Worm (Caenorhabditis elegans) whole organism, young adult: ENCODE measurements around the gene zmp-5.

Experiments used
- F33H1.4 ChIP-seq: fragments of 200-800 bp; sonication (Bioruptor generic); IDR thresholded peaks from 2 replicates; pipeline ENCODE4 v1.3.6; 2022; ENCODE audit warnings: missing genetic modification reagents, missing genetic modification characterization, missing compliant biosample characterization
- F49E8.2 ChIP-seq: sonication (generic microtip); optimal IDR thresholded peaks from 3 replicates; lab custom pipeline; 2017; ENCODE audit warnings: missing genetic modification characterization, mild to moderate bottlenecking, missing compliant biosample characterization, antibody characterized with exemption, moderate library complexity; ENCODE audit not compliant: insufficient read depth
- K11D2.4 ChIP-seq: fragments of 200-800 bp; sonication (Bioruptor generic); IDR thresholded peaks from 2 replicates; pipeline ENCODE4 v1.3.6; 2022; ENCODE audit warnings: missing genetic modification reagents, missing genetic modification characterization, missing compliant biosample characterization
- Y53G8AR.9 ChIP-seq: fragments of 200-800 bp; sonication (Bioruptor generic); conservative IDR thresholded peaks from 2 replicates; pipeline ENCODE4 v1.3.6; 2022; ENCODE audit warnings: missing genetic modification reagents, missing genetic modification characterization, missing compliant biosample characterization
- ZK185.1 ChIP-seq: sonication (generic microtip); optimal IDR thresholded peaks from 2 replicates; lab custom pipeline; 2016; ENCODE audit warnings: mild to moderate bottlenecking, missing genetic modification characterization, missing compliant biosample characterization; ENCODE audit not compliant: poor library complexity, severe bottlenecking
- akir-1 ChIP-seq: fragments of 200-800 bp; sonication (Bioruptor generic); optimal IDR thresholded peaks from 2 replicates; lab custom pipeline; 2018; ENCODE audit warnings: mild to moderate bottlenecking, missing genetic modification characterization, moderate library complexity, missing compliant biosample characterization
- ama-1 ChIP-seq, 3 experiments: fragments of 150-350 bp in 1 of 3; sonication (generic microtip) in 2 of 3; optimal IDR thresholded peaks; 2 replicates each; lab custom pipeline; 2014 to 2018; ENCODE audit warnings: missing biosample characterization in 2 of 3, missing genetic modification characterization in 2 of 3, missing genetic modification reagents in 2 of 3
- atf-7 ChIP-seq: sonication (generic microtip); optimal IDR thresholded peaks from 2 replicates; lab custom pipeline; 2017; ENCODE audit warnings: mild to moderate bottlenecking, missing genetic modification characterization, missing compliant biosample characterization
- ceh-79 ChIP-seq: sonication (generic microtip); optimal IDR thresholded peaks from 2 replicates; lab custom pipeline; 2017; ENCODE audit warnings: mild to moderate bottlenecking, missing genetic modification characterization, missing compliant biosample characterization
- ets-4 ChIP-seq: fragments of 200-800 bp; sonication (Bioruptor generic); optimal IDR thresholded peaks from 2 replicates; lab custom pipeline; 2018; ENCODE audit warnings: mild to moderate bottlenecking, missing genetic modification characterization, missing compliant biosample characterization
- hmg-1.2 ChIP-seq: fragments of 200-800 bp; sonication (Bioruptor generic); IDR thresholded peaks from 2 replicates; pipeline ENCODE4 v1.3.6; 2022; ENCODE audit warnings: missing genetic modification reagents, missing genetic modification characterization, missing compliant biosample characterization
- hrde-1 ChIP-seq: sonication (generic microtip); optimal IDR thresholded peaks from 2 replicates; lab custom pipeline; 2016; ENCODE audit warnings: missing genetic modification characterization, mild to moderate bottlenecking, missing compliant biosample characterization, moderate library complexity, missing genotype, missing genetic modification reagents, borderline replicate concordance
- hsf-1 ChIP-seq: fragments of 200-800 bp; sonication (Bioruptor generic); IDR thresholded peaks from 2 replicates; pipeline ENCODE4 v1.3.6; 2022; ENCODE audit warnings: missing genetic modification reagents, missing genetic modification characterization, missing compliant biosample characterization
- let-526 ChIP-seq: fragments of 200-800 bp; sonication (Bioruptor generic); IDR thresholded peaks from 2 replicates; pipeline ENCODE4 v1.3.6; 2022; ENCODE audit warnings: missing genetic modification reagents, missing genetic modification characterization, missing compliant biosample characterization
- lin-26 ChIP-seq: fragments of 200-800 bp; sonication (Bioruptor generic); IDR thresholded peaks from 2 replicates; pipeline ENCODE4 v1.3.6; 2022; ENCODE audit warnings: missing genetic modification reagents, missing genetic modification characterization, missing compliant biosample characterization
- lin-35 ChIP-seq, 3 experiments: fragments of 150-350 bp in 2 of 3; sonication (generic microtip) in 1 of 3; optimal IDR thresholded peaks; 2 replicates each; lab custom pipeline; 2014 to 2018; ENCODE audit warnings: missing biosample characterization in 3 of 3, missing genetic modification characterization in 3 of 3, missing genetic modification reagents in 3 of 3
- lin-54 ChIP-seq: fragments of 200-800 bp; sonication (Bioruptor generic); optimal IDR thresholded peaks from 2 replicates; lab custom pipeline; 2018; ENCODE audit warnings: mild to moderate bottlenecking, missing genetic modification characterization, missing compliant biosample characterization
- lsl-1 ChIP-seq: fragments of 200-800 bp; sonication (Bioruptor generic); optimal IDR thresholded peaks from 2 replicates; lab custom pipeline; 2018; ENCODE audit warnings: mild to moderate bottlenecking, missing genetic modification characterization, moderate library complexity, missing compliant biosample characterization
- madf-3 ChIP-seq: fragments of 200-800 bp; sonication (Bioruptor generic); IDR thresholded peaks from 2 replicates; pipeline ENCODE4 v1.3.6; 2022; ENCODE audit warnings: missing genetic modification reagents, missing genetic modification characterization, missing compliant biosample characterization
- madf-8 ChIP-seq: fragments of 200-800 bp; sonication (Bioruptor generic); conservative IDR thresholded peaks from 2 replicates; pipeline ENCODE4 v1.3.6; 2022; ENCODE audit warnings: missing genetic modification reagents, missing genetic modification characterization, missing compliant biosample characterization
- mxl-1 ChIP-seq: sonication (generic microtip); optimal IDR thresholded peaks from 2 replicates; lab custom pipeline; 2016; ENCODE audit warnings: missing genetic modification characterization, missing compliant biosample characterization
- pha-4 ChIP-seq: fragments of 150-350 bp; sonication (generic microtip); optimal IDR thresholded peaks from 2 replicates; lab custom pipeline; 2014; ENCODE audit warnings: missing biosample characterization, missing genetic modification reagents, missing genetic modification characterization
- snpc-3.4 ChIP-seq: sonication (generic microtip); optimal IDR thresholded peaks from 2 replicates; lab custom pipeline; 2017; ENCODE audit warnings: missing genetic modification characterization, mild to moderate bottlenecking, missing compliant biosample characterization, antibody characterized with exemption, moderate library complexity, missing genotype, missing genetic modification reagents
- tbx-9 ChIP-seq: sonication (generic microtip); optimal IDR thresholded peaks from 2 replicates; lab custom pipeline; 2016; ENCODE audit warnings: borderline replicate concordance, missing genetic modification characterization, inconsistent platforms, missing compliant biosample characterization
- ztf-3 ChIP-seq: fragments of 200-800 bp; sonication (Bioruptor generic); optimal IDR thresholded peaks from 2 replicates; lab custom pipeline; 2018; ENCODE audit warnings: mild to moderate bottlenecking, missing genetic modification characterization, missing compliant biosample characterization

The zmp-5 gene

ce11 chrX:12691740-12692383 is 44.9 kb downstream of the zmp-5 start:
- no peak for TF ChIP-seq ztf-3
- peak; percentile 18 for TF ChIP-seq ama-1 (optimal IDR thresholded peaks at IDR 0.05; lab: Kevin White, UChicago)
- TF ChIP-seq ama-1 (GFP tag; optimal IDR thresholded peaks at IDR 0.05; lab: Kevin White, UChicago) = peak in 1 of 2 experiments; percentile 54
- 0 out of 2 replicates have a peak, but pooled peaks have one; percentile 32 for TF ChIP-seq madf-3

- no peak for TF ChIP-seq lin-54
- TF ChIP-seq ets-4 (GFP tag; lab: Kevin White, UChicago) = no peak
- TF ChIP-seq K11D2.4 (GFP tag; lab: Robert Waterston, UW) = no peak
- TF ChIP-seq atf-7 (tag; lab: Kevin White, UChicago) = no peak
- no peak for TF ChIP-seq ceh-79 (tag; lab: Kevin White, UChicago)
- no peak for TF ChIP-seq hrde-1 (tag; lab: Kevin White, UChicago)
- no peak for TF ChIP-seq pha-4 (tag; lab: Kevin White, UChicago)
- peak in 1 of 3 experiments; percentile 7 for TF ChIP-seq lin-35 (GFP tag; optimal IDR thresholded peaks at IDR 0.05; lab: Kevin White, UChicago)
- TF ChIP-seq hsf-1 (GFP tag; lab: Robert Waterston, UW) = no peak
- TF ChIP-seq lsl-1 (GFP tag; lab: Kevin White, UChicago) = no peak
- TF ChIP-seq ama-1 (optimal IDR thresholded peaks at IDR 0.05; lab: Kevin White, UChicago) = no peak
- TF ChIP-seq ama-1 (GFP tag; optimal IDR thresholded peaks at IDR 0.05; lab: Kevin White, UChicago) = peak in 1 of 2 experiments; percentile 50
- no peak for TF ChIP-seq hmg-1.2 (GFP tag; lab: Robert Waterston, UW)
- no peak for TF ChIP-seq F49E8.2 (tag; lab: Kevin White, UChicago)
- TF ChIP-seq F33H1.4 (GFP tag; lab: Robert Waterston, UW) = no peak
- no peak for TF ChIP-seq akir-1 (GFP tag; lab: Kevin White, UChicago)
- peak; percentile 28 for TF ChIP-seq ZK185.1 (tag; lab: Kevin White, UChicago)
- TF ChIP-seq lin-26 (GFP tag; lab: Robert Waterston, UW) = no peak
Observed at ce11 chrX:12693150-12693589, 46.3 kb downstream of the zmp-5 start.

DNA sequence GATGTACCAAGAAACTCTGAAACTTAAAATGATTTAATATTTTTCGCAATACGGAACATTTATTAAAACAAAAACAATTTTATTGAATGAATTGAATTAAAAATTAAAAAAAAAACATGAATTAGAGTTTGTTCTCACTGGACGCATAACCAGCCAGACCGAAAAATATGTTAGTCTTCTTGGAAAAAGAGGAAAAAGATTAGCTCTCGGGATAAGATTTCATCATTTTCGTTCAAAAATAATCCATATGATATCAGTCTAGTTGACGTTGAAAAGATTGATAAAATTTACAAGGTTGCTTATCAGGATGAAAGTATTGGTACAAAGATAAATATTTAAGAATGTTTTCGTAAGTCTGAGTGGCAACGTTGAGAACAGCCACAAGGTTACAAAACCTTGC is 53.5 kb downstream of the zmp-5 start, which contains the start of gene nhr-26:
Gene nhr-26, minus strand, starts transcription at position 10 of the 400 bp plus-strand sequence.
- TF ChIP-seq snpc-3.4 (tag; lab: Kevin White, UChicago) = no peak
- TF ChIP-seq ztf-3 = no peak
- no peak for TF ChIP-seq Y53G8AR.9
- no peak for TF ChIP-seq pha-4 (tag; lab: Kevin White, UChicago)
- no peak for TF ChIP-seq let-526 (GFP tag; lab: Robert Waterston, UW)
- no peak for TF ChIP-seq madf-3
- TF ChIP-seq tbx-9 (tag; lab: Kevin White, UChicago) = no peak
- no peak for TF ChIP-seq akir-1 (GFP tag; lab: Kevin White, UChicago)
- TF ChIP-seq lin-35 (GFP tag; optimal IDR thresholded peaks at IDR 0.05; lab: Kevin White, UChicago) = no peak
- TF ChIP-seq madf-8 (GFP tag; lab: Robert Waterston, UW) = no peak
- no peak for TF ChIP-seq mxl-1 (tag; lab: Kevin White, UChicago)
